Worm (Caenorhabditis elegans) whole organism, L4/young adult: ENCODE results near the gene Y22D7AL.15.

Source experiments
- W03F9.2 ChIP-seq: fragments of 150-350 bp; optimal IDR thresholded peaks from 2 replicates; lab custom pipeline; 2014; ENCODE audit warnings: missing biosample characterization, missing genetic modification characterization
- dao-5 ChIP-seq: sonication (generic microtip); optimal IDR thresholded peaks from 2 replicates; lab custom pipeline; 2016; ENCODE audit warnings: missing genotype, missing genetic modification characterization, moderate library complexity, missing compliant biosample characterization
- him-1 ChIP-seq: sonication (generic microtip); optimal IDR thresholded peaks from 2 replicates; lab custom pipeline; 2016; ENCODE audit warnings: missing genotype, missing genetic modification reagents, missing genetic modification characterization, missing compliant biosample characterization

- TF ChIP-seq him-1 (tag; lab: Kevin White, UChicago) (no peak), dao-5 (tag; lab: Kevin White, UChicago) (no peak), W03F9.2 (tag; lab: Kevin White, UChicago) (no peak)
Measured at ce11 chrIII:1641163-1641562, 18.5 kb downstream of the Y22D7AL.15 start, which contains the start of gene Y22D7AL.3.
